Worm (Caenorhabditis elegans): ENCODE results near the gene msp-65.

- peak in 1 of 2 experiments; percentile 19 for TF ChIP-seq unc-62 (GFP tag; optimal IDR thresholded peaks at IDR 0.05 in 1 of 2)
- no peak for TF ChIP-seq unc-62 (tag; optimal IDR thresholded peaks at IDR 0.05)
- no peak for TF ChIP-seq nhr-237 (tag; optimal IDR thresholded peaks at IDR 0.05)
- no peak for TF ChIP-seq zag-1 (tag; optimal IDR thresholded peaks at IDR 0.05)
- peak; percentile 25 for TF ChIP-seq mxl-3 (GFP tag; optimal IDR thresholded peaks at IDR 0.05)
- peak in 1 of 2 experiments; percentile 66 for TF ChIP-seq lsy-2 (tag; optimal IDR thresholded peaks at IDR 0.05)
- TF ChIP-seq fos-1 (tag; optimal IDR thresholded peaks at IDR 0.05) = no peak
- TF ChIP-seq F37D6.2 (tag; optimal IDR thresholded peaks at IDR 0.05) = peak; percentile 19
- no peak for TF ChIP-seq ama-1 (optimal IDR thresholded peaks at IDR 0.05)
- no peak for TF ChIP-seq unc-130 (GFP tag; optimal IDR thresholded peaks at IDR 0.05)
- TF ChIP-seq cey-2 (tag; optimal IDR thresholded peaks at IDR 0.05; ENCODE audit: borderline replicate concordance, insufficient read depth) = no peak
- TF ChIP-seq spr-3 (GFP tag; optimal IDR thresholded peaks at IDR 0.05) = no peak
These were observed 18.2 kb downstream of the msp-65 start for ce11 chrIV:5334518-5334917.

Data from whole organism, L4 larva.